ENCODE assay signal across 2 worm cellular contexts in genomic region chrIII:7719364-7719936, ce11.
TF ChIP-seq lines count a peak whose summit lies in the region.

Gene ncl-1, plus strand, starts transcription at chrIII:7719729.

TF ChIP-seq in whole organism, L1 larva, 84 proteins besides CTCF, POLR2A, EP300 and RAD21 (continued from another document):
- TF ChIP-seq nhr-90 (tag; optimal IDR thresholded peaks at IDR 0.05; lab: Kevin White, UChicago; ENCODE audit: poor library complexity): no peak
- no peak for TF ChIP-seq elt-3 (tag; optimal IDR thresholded peaks at IDR 0.05; lab: Kevin White, UChicago)
- no peak for TF ChIP-seq unc-62 (GFP tag; optimal IDR thresholded peaks at IDR 0.05; lab: Kevin White, UChicago)
- peak in 1 of 2 experiments; percentile 20 for TF ChIP-seq lsy-2 (tag; optimal IDR thresholded peaks at IDR 0.05; lab: Kevin White, UChicago)
- no peak for TF ChIP-seq fkh-8 (tag; optimal IDR thresholded peaks at IDR 0.05; lab: Kevin White, UChicago)
- TF ChIP-seq isw-1 (GFP tag; IDR thresholded peaks at IDR 0.05; lab: Robert Waterston, UW): no peak
- TF ChIP-seq ceh-8 (GFP tag; optimal IDR thresholded peaks at IDR 0.05; lab: Kevin White, UChicago): no peak
- TF ChIP-seq tbx-2 (tag; optimal IDR thresholded peaks at IDR 0.05; lab: Kevin White, UChicago): no peak
- peak; percentile 19 to 54 for TF ChIP-seq lin-35 (GFP tag; optimal IDR thresholded peaks at IDR 0.05; lab: Kevin White, UChicago)
- no peak for TF ChIP-seq ces-1 (GFP tag; optimal IDR thresholded peaks at IDR 0.05; lab: Kevin White, UChicago)
- TF ChIP-seq skn-1 (tag; optimal IDR thresholded peaks at IDR 0.05; lab: Kevin White, UChicago): peak; percentile 18
- no peak for TF ChIP-seq ets-5 (GFP tag; IDR thresholded peaks at IDR 0.05; lab: Robert Waterston, UW)
- TF ChIP-seq ama-1 (optimal IDR thresholded peaks at IDR 0.05; lab: Kevin White, UChicago): peak; percentile 18
- TF ChIP-seq mep-1 (tag; optimal IDR thresholded peaks at IDR 0.05; lab: Kevin White, UChicago): peak; percentile 7
- peak; percentile 42 for TF ChIP-seq lin-14 (GFP tag; optimal IDR thresholded peaks at IDR 0.05; lab: Kevin White, UChicago)
- TF ChIP-seq ceh-88 (GFP tag; IDR thresholded peaks at IDR 0.05; lab: Robert Waterston, UW): no peak
- peak in 1 of 3 experiments; percentile 27 for TF ChIP-seq dpl-1 (GFP tag; optimal IDR thresholded peaks at IDR 0.05; lab: Kevin White, UChicago)
- TF ChIP-seq fkh-10 (GFP tag; optimal IDR thresholded peaks at IDR 0.05; lab: Kevin White, UChicago): no peak
- TF ChIP-seq rnt-1 (tag; optimal IDR thresholded peaks at IDR 0.05; lab: Kevin White, UChicago): peak; percentile 12
- TF ChIP-seq hpl-2 (GFP tag; optimal IDR thresholded peaks at IDR 0.05; lab: Kevin White, UChicago): no peak
- no peak for TF ChIP-seq grh-1 (GFP tag; IDR thresholded peaks at IDR 0.05; lab: Robert Waterston, UW)
- no peak for TF ChIP-seq mdl-1 (tag; optimal IDR thresholded peaks at IDR 0.05; lab: Kevin White, UChicago)
- no peak for TF ChIP-seq pag-3 (tag; optimal IDR thresholded peaks at IDR 0.05; lab: Kevin White, UChicago; ENCODE audit: borderline replicate concordance, insufficient read depth)
- no peak for TF ChIP-seq aha-1 (tag; optimal IDR thresholded peaks at IDR 0.05; lab: Kevin White, UChicago)
- TF ChIP-seq jun-1 (tag; optimal IDR thresholded peaks at IDR 0.05; lab: Kevin White, UChicago): no peak
- TF ChIP-seq lin-15B (tag; optimal IDR thresholded peaks at IDR 0.05; lab: Kevin White, UChicago): no peak
- no peak for TF ChIP-seq nhr-20 (tag; optimal IDR thresholded peaks at IDR 0.05; lab: Kevin White, UChicago)
- TF ChIP-seq nhr-85 (tag; lab: Kevin White, UChicago): peak; percentile 58
- no peak for TF ChIP-seq efl-1 (optimal IDR thresholded peaks at IDR 0.05; lab: Kevin White, UChicago)
- TF ChIP-seq efl-1 (GFP tag; optimal IDR thresholded peaks at IDR 0.05 in 1 of 2; lab: Kevin White, UChicago): peak in 1 of 2 experiments; percentile 80

TF ChIP-seq in whole organism, L4 larva, 104 proteins besides CTCF, POLR2A, EP300 and RAD21 (continued from another document):
- TF ChIP-seq pha-4 (GFP tag; IDR thresholded peaks at IDR 0.05; lab: Robert Waterston, UW) (no peak), pha-4 (tag; optimal IDR thresholded peaks at IDR 0.05; lab: Kevin White, UChicago) (peak; percentile 41), lim-7 (GFP tag; IDR thresholded peaks at IDR 0.05; lab: Robert Waterston, UW) (no peak), nhr-11 (tag; optimal IDR thresholded peaks at IDR 0.05; lab: Kevin White, UChicago) (no peak), F44E2.7 (GFP tag; IDR thresholded peaks at IDR 0.05; lab: Robert Waterston, UW) (no peak), F49E8.2 (tag; optimal IDR thresholded peaks at IDR 0.05; lab: Kevin White, UChicago; ENCODE audit: borderline replicate concordance) (no peak), F37D6.2 (tag; optimal IDR thresholded peaks at IDR 0.05; lab: Kevin White, UChicago) (no peak), aha-1 (tag; lab: Kevin White, UChicago) (peak; percentile 94), lin-38 (GFP tag; IDR thresholded peaks at IDR 0.05; lab: Robert Waterston, UW) (no peak), ztf-7 (tag; optimal IDR thresholded peaks at IDR 0.05; lab: Kevin White, UChicago) (no peak), egl-43 (GFP tag; IDR thresholded peaks at IDR 0.05; lab: Robert Waterston, UW) (no peak), snpc-1.2 (GFP tag; IDR thresholded peaks at IDR 0.05; lab: Robert Waterston, UW) (no peak), mdl-1 (tag; optimal IDR thresholded peaks at IDR 0.05; lab: Kevin White, UChicago) (peak in 1 of 2 experiments; percentile 28), saeg-2 (GFP tag; IDR thresholded peaks at IDR 0.05; lab: Robert Waterston, UW) (no peak), sdz-12 (GFP tag; optimal IDR thresholded peaks at IDR 0.05; lab: Kevin White, UChicago) (no peak), snpc-4 (tag; optimal IDR thresholded peaks at IDR 0.05; lab: Kevin White, UChicago) (no peak), nhr-76 (tag; optimal IDR thresholded peaks at IDR 0.05; lab: Kevin White, UChicago) (no peak), dmd-8 (GFP tag; IDR thresholded peaks at IDR 0.05; lab: Robert Waterston, UW) (no peak), hmg-1.1 (GFP tag; IDR thresholded peaks at IDR 0.05; lab: Robert Waterston, UW) (peak; percentile 58; the same call in 1 of the 2 replicates), nhr-10 (tag; optimal IDR thresholded peaks at IDR 0.05; lab: Kevin White, UChicago) (no peak), nhr-6 (tag; optimal IDR thresholded peaks at IDR 0.05; lab: Kevin White, UChicago) (no peak), dmd-6 (GFP tag; IDR thresholded peaks at IDR 0.05; lab: Robert Waterston, UW) (peak; percentile 41; the same call in 1 of the 2 replicates), rbr-2 (tag; optimal IDR thresholded peaks at IDR 0.05; lab: Kevin White, UChicago) (no peak), mxl-2 (GFP tag; conservative IDR thresholded peaks at IDR 0.05; lab: Robert Waterston, UW) (no peak), lin-29 (GFP tag; IDR thresholded peaks at IDR 0.05; lab: Robert Waterston, UW) (no peak), lin-1 (GFP tag; IDR thresholded peaks at IDR 0.05; lab: Robert Waterston, UW) (no peak), ceh-32 (tag; optimal IDR thresholded peaks at IDR 0.05; lab: Kevin White, UChicago; ENCODE audit: poor library complexity) (no peak), Y105C5A.15 (GFP tag; IDR thresholded peaks at IDR 0.05; lab: Robert Waterston, UW) (no peak), ztf-11 (tag; optimal IDR thresholded peaks at IDR 0.05; lab: Kevin White, UChicago) (no peak), ctbp-1 (GFP tag; IDR thresholded peaks at IDR 0.05; lab: Robert Waterston, UW) (no peak)
TF ChIP-seq in whole organism, L4 larva: peak in this region for 11.
